Worm (Caenorhabditis elegans) whole organism, L4 larva: Measurements from ENCODE around the gene dsl-5.

ENCODE experiments used
- lin-13 ChIP-seq: fragments of 150-350 bp; optimal IDR thresholded peaks from 2 replicates; lab custom pipeline; 2014; ENCODE audit warnings: missing biosample characterization, missing genetic modification reagents, missing genetic modification characterization
- nhr-25 ChIP-seq: sonication (generic microtip); optimal IDR thresholded peaks from 2 replicates; lab custom pipeline; 2017; ENCODE audit warnings: missing genetic modification characterization, mild to moderate bottlenecking, missing compliant biosample characterization, antibody characterized with exemption, moderate library complexity, borderline replicate concordance; ENCODE audit not compliant: insufficient read depth

ce11 chrIV:11584853-11585252 lies 36.0 kb downstream of the dsl-5 start:
- no peak for TF ChIP-seq lin-13
- no peak for TF ChIP-seq nhr-25
